Worm (Caenorhabditis elegans): ENCODE data around the gene aex-2.

DNA sequence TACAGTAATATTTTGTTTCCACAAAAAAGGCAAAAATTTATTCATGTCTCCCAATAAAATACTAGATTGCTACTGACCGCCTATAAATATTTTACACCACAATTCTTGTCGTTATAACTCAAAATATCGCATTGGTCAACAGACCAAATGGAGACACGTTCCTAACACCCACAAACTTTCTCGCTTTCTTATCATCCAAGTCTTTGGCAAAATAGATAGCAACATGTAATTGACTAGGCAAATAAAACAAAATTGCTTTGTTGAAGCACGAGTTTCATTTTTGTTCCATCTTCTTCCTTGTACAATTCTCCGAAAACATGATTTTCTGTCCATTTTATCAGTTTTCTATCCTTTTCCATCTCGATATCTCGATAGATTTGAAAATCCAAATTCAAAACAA, 50.3 kb downstream of the aex-2 start:
- TF ChIP-seq sem-2 (GFP tag; optimal IDR thresholded peaks at IDR 0.05) = no peak
- TF ChIP-seq elt-1 (tag; optimal IDR thresholded peaks at IDR 0.05; ENCODE audit: borderline replicate concordance, insufficient read depth) = no peak
- TF ChIP-seq hlh-1 (tag; optimal IDR thresholded peaks at IDR 0.05) = no peak
- no peak for TF ChIP-seq nhr-237 (tag; optimal IDR thresholded peaks at IDR 0.05)
- TF ChIP-seq ces-1 (GFP tag; optimal IDR thresholded peaks at IDR 0.05) = no peak
- no peak for TF ChIP-seq lsy-2 (tag; optimal IDR thresholded peaks at IDR 0.05)
- TF ChIP-seq ceh-39 (tag; optimal IDR thresholded peaks at IDR 0.05) = no peak
- TF ChIP-seq ztf-11 (tag; optimal IDR thresholded peaks at IDR 0.05) = no peak
- no peak for TF ChIP-seq mep-1 (tag; optimal IDR thresholded peaks at IDR 0.05)
- no peak for TF ChIP-seq snpc-4 (tag; optimal IDR thresholded peaks at IDR 0.05)
- TF ChIP-seq mab-5 (tag; optimal IDR thresholded peaks at IDR 0.05) = no peak
- no peak for TF ChIP-seq unc-62 (GFP tag; optimal IDR thresholded peaks at IDR 0.05)
- no peak for TF ChIP-seq nhr-76 (tag; optimal IDR thresholded peaks at IDR 0.05)
- TF ChIP-seq blmp-1 (tag; optimal IDR thresholded peaks at IDR 0.05) = no peak
